Fruit fly (Drosophila melanogaster): Measurements from ENCODE around the gene CG7367.

dm6 chr2L:7998080-7998457 lies 41.5 kb downstream of the CG7367 start, which contains the start of gene CG7227:
- TF ChIP-seq Myc (optimal IDR thresholded peaks at IDR 0.05) = no peak
- no peak for TF ChIP-seq psq (optimal IDR thresholded peaks at IDR 0.05)
- no peak for TF ChIP-seq insv (optimal IDR thresholded peaks at IDR 0.05)
- TF ChIP-seq ttk (optimal IDR thresholded peaks at IDR 0.05) = no peak
- no peak for TF ChIP-seq Sin3A (optimal IDR thresholded peaks at IDR 0.05)
- no peak for TF ChIP-seq h (optimal IDR thresholded peaks at IDR 0.05)
